Worm (Caenorhabditis elegans) whole organism, late embryonic: ENCODE measurements around the gene odd-2.

Source experiments
- ama-1 ChIP-seq: fragments of 150-350 bp; optimal IDR thresholded peaks from 2 replicates; lab custom pipeline; 2014
- ceh-18 ChIP-seq: sonication (generic microtip); optimal IDR thresholded peaks from 2 replicates; lab custom pipeline; 2016; ENCODE audit warnings: missing genetic modification characterization, missing compliant biosample characterization
- ceh-22 ChIP-seq: sonication (generic microtip); optimal IDR thresholded peaks from 2 replicates; lab custom pipeline; 2017; ENCODE audit warnings: missing biosample characterization, missing genetic modification characterization
- ceh-34 ChIP-seq: sonication (generic microtip); optimal IDR thresholded peaks from 2 replicates; lab custom pipeline; 2016; ENCODE audit warnings: mild to moderate bottlenecking, missing genetic modification characterization, missing compliant biosample characterization
- fkh-10 ChIP-seq: fragments of 150-350 bp; optimal IDR thresholded peaks from 2 replicates; lab custom pipeline; 2014; ENCODE audit warnings: missing biosample characterization, missing genetic modification reagents, missing genetic modification characterization
- hlh-6 ChIP-seq: sonication (generic microtip); optimal IDR thresholded peaks from 2 replicates; lab custom pipeline; 2016; ENCODE audit warnings: missing genotype, missing genetic modification characterization, missing compliant biosample characterization
- lim-6 ChIP-seq: sonication (generic microtip); optimal IDR thresholded peaks from 2 replicates; lab custom pipeline; 2016; ENCODE audit warnings: missing genetic modification characterization, missing compliant biosample characterization
- nhr-11 ChIP-seq: fragments of 150-350 bp; optimal IDR thresholded peaks from 2 replicates; lab custom pipeline; 2014; ENCODE audit warnings: missing biosample characterization, missing genetic modification characterization
- pax-1 ChIP-seq: fragments of 150-350 bp; optimal IDR thresholded peaks from 2 replicates; lab custom pipeline; 2014; ENCODE audit warnings: missing biosample characterization, missing genetic modification characterization
- pha-4 ChIP-seq: fragments of 150-350 bp; optimal IDR thresholded peaks from 2 replicates; lab custom pipeline; 2018; ENCODE audit warnings: missing biosample characterization, missing genetic modification reagents, missing genetic modification characterization
- pqm-1 ChIP-seq: sonication (generic microtip); optimal IDR thresholded peaks from 2 replicates; lab custom pipeline; 2016; ENCODE audit warnings: missing genetic modification characterization, missing compliant biosample characterization
- tbx-7 ChIP-seq: sonication (generic microtip); optimal IDR thresholded peaks from 2 replicates; lab custom pipeline; 2016; ENCODE audit warnings: missing genotype, missing genetic modification characterization, missing compliant biosample characterization

- TF ChIP-seq hlh-6 (tag; lab: Kevin White, UChicago) = no peak
- TF ChIP-seq ceh-34 (tag; lab: Kevin White, UChicago) = no peak
- TF ChIP-seq ama-1 (lab: Kevin White, UChicago) = no peak
- no peak for TF ChIP-seq ceh-22
- no peak for TF ChIP-seq lim-6 (tag; lab: Kevin White, UChicago)
- no peak for TF ChIP-seq pha-4
- TF ChIP-seq pqm-1 = no peak
- TF ChIP-seq tbx-7 (tag; lab: Kevin White, UChicago) = no peak
- no peak for TF ChIP-seq nhr-11
- TF ChIP-seq fkh-10 (GFP tag; lab: Kevin White, UChicago) = no peak
- TF ChIP-seq pax-1 (tag; lab: Kevin White, UChicago) = no peak
- no peak for TF ChIP-seq ceh-18 (tag; lab: Kevin White, UChicago)
Measured at ce11 chrX:6121279-6121678, 39.0 kb downstream of the odd-2 start.
